Worm (Caenorhabditis elegans) whole organism, L2 larva: ENCODE measurements around the gene gln-5.

Experiments used
- C34F6.9 ChIP-seq: fragments of 150-350 bp; optimal IDR thresholded peaks from 2 replicates; lab custom pipeline; 2014; ENCODE audit warnings: missing biosample characterization, missing genetic modification characterization
- F13H6.1 ChIP-seq: sonication (generic microtip); optimal IDR thresholded peaks from 2 replicates; lab custom pipeline; 2016; ENCODE audit warnings: missing genetic modification characterization, missing compliant biosample characterization
- ZK546.5 ChIP-seq: sonication (generic microtip); optimal IDR thresholded peaks from 2 replicates; lab custom pipeline; 2017; ENCODE audit warnings: missing biosample characterization, missing genetic modification characterization
- alr-1 ChIP-seq: fragments of 150-350 bp; optimal IDR thresholded peaks from 2 replicates; lab custom pipeline; 2014; ENCODE audit warnings: missing biosample characterization, missing genetic modification characterization
- aly-2 ChIP-seq: fragments of 150-350 bp; optimal IDR thresholded peaks from 2 replicates; lab custom pipeline; 2014; ENCODE audit warnings: missing biosample characterization, missing genetic modification characterization
- blmp-1 ChIP-seq: sonication (generic microtip); optimal IDR thresholded peaks from 2 replicates; lab custom pipeline; 2017; ENCODE audit warnings: missing genetic modification characterization, mild to moderate bottlenecking, missing compliant biosample characterization, antibody characterized with exemption, moderate library complexity; ENCODE audit not compliant: insufficient read depth
- ceh-16 ChIP-seq: fragments of 150-350 bp; optimal IDR thresholded peaks from 2 replicates; lab custom pipeline; 2014; ENCODE audit warnings: missing biosample characterization, missing genetic modification characterization
- ceh-82 ChIP-seq: fragments of 150-350 bp; optimal IDR thresholded peaks from 2 replicates; lab custom pipeline; 2014; ENCODE audit warnings: missing biosample characterization, missing genetic modification characterization
- crh-2 ChIP-seq: sonication (generic microtip); optimal IDR thresholded peaks from 2 replicates; lab custom pipeline; 2017; ENCODE audit warnings: missing biosample characterization, missing genetic modification characterization
- dmd-4 ChIP-seq: sonication (generic microtip); optimal IDR thresholded peaks from 2 replicates; lab custom pipeline; 2017; ENCODE audit warnings: missing biosample characterization, missing genetic modification characterization
- egl-27 ChIP-seq: sonication (generic microtip); optimal IDR thresholded peaks from 3 replicates; lab custom pipeline; 2017; ENCODE audit warnings: missing biosample characterization, missing genetic modification reagents, missing genetic modification characterization
- elt-1 ChIP-seq: fragments of 150-350 bp; optimal IDR thresholded peaks from 2 replicates; lab custom pipeline; 2014; ENCODE audit warnings: missing biosample characterization, missing genetic modification characterization
- elt-3 ChIP-seq: sonication (generic microtip); optimal IDR thresholded peaks from 2 replicates; lab custom pipeline; 2017; ENCODE audit warnings: missing biosample characterization, missing genetic modification characterization
- fos-1 ChIP-seq: fragments of 150-350 bp; optimal IDR thresholded peaks from 2 replicates; lab custom pipeline; 2014; ENCODE audit warnings: missing biosample characterization, missing genetic modification characterization
- gmeb-1 ChIP-seq: fragments of 150-350 bp; optimal IDR thresholded peaks from 2 replicates; lab custom pipeline; 2014; ENCODE audit warnings: missing biosample characterization, missing genetic modification characterization
- lin-11 ChIP-seq: fragments of 150-350 bp; sonication (generic microtip); optimal IDR thresholded peaks from 2 replicates; lab custom pipeline; 2014; ENCODE audit warnings: missing biosample characterization, missing genetic modification characterization, inconsistent platforms, mixed read lengths
- lin-13 ChIP-seq: fragments of 150-350 bp; optimal IDR thresholded peaks from 2 replicates; lab custom pipeline; 2014; ENCODE audit warnings: missing biosample characterization, missing genetic modification reagents, missing genetic modification characterization
- lin-39 ChIP-seq: fragments of 150-350 bp; optimal IDR thresholded peaks from 2 replicates; lab custom pipeline; 2014; ENCODE audit warnings: missing biosample characterization, missing genetic modification reagents, missing genetic modification characterization
- lsy-2 ChIP-seq, 2 experiments: fragments of 150-350 bp in 1 of 2; sonication (generic microtip) in 1 of 2; optimal IDR thresholded peaks; 2 replicates each; lab custom pipeline; 2014 to 2017; ENCODE audit warnings: missing biosample characterization in 2 of 2, missing genetic modification characterization in 2 of 2
- mab-5 ChIP-seq: fragments of 150-350 bp; optimal IDR thresholded peaks from 2 replicates; lab custom pipeline; 2014; ENCODE audit warnings: missing biosample characterization, missing genetic modification characterization
- mbf-1 ChIP-seq: sonication (generic microtip); optimal IDR thresholded peaks from 2 replicates; lab custom pipeline; 2017; ENCODE audit warnings: missing biosample characterization, missing genetic modification characterization
- mdl-1 ChIP-seq, 2 experiments: fragments of 150-350 bp in 1 of 2; sonication (generic microtip) in 1 of 2; optimal IDR thresholded peaks; 2 replicates each; lab custom pipeline; 2017; ENCODE audit warnings: missing biosample characterization in 2 of 2, missing genetic modification characterization in 2 of 2
- nhr-10 ChIP-seq: sonication (generic microtip); optimal IDR thresholded peaks from 2 replicates; lab custom pipeline; 2017; ENCODE audit warnings: missing biosample characterization, missing genetic modification characterization
- nhr-12 ChIP-seq: fragments of 150-350 bp; optimal IDR thresholded peaks from 2 replicates; lab custom pipeline; 2014; ENCODE audit warnings: missing biosample characterization, missing genetic modification characterization
- nhr-129 ChIP-seq: fragments of 150-350 bp; optimal IDR thresholded peaks from 2 replicates; lab custom pipeline; 2014; ENCODE audit warnings: missing biosample characterization, missing genetic modification characterization
- nhr-21 ChIP-seq: fragments of 150-350 bp; optimal IDR thresholded peaks from 2 replicates; lab custom pipeline; 2014; ENCODE audit warnings: missing biosample characterization, missing genetic modification characterization
- nhr-237 ChIP-seq: fragments of 150-350 bp; optimal IDR thresholded peaks from 2 replicates; lab custom pipeline; 2014; ENCODE audit warnings: missing biosample characterization, missing genetic modification characterization
- nhr-25 ChIP-seq: fragments of 150-350 bp; sonication (generic microtip); optimal IDR thresholded peaks from 3 replicates; lab custom pipeline; 2014; ENCODE audit warnings: missing biosample characterization, missing genetic modification characterization
- nhr-77 ChIP-seq: fragments of 150-350 bp; optimal IDR thresholded peaks from 2 replicates; lab custom pipeline; 2014; ENCODE audit warnings: missing biosample characterization, missing genetic modification characterization
- peb-1 ChIP-seq: fragments of 150-350 bp; optimal IDR thresholded peaks from 2 replicates; lab custom pipeline; 2014; ENCODE audit warnings: missing biosample characterization, missing genetic modification characterization
- sem-4 ChIP-seq: fragments of 150-350 bp; optimal IDR thresholded peaks from 2 replicates; lab custom pipeline; 2014; ENCODE audit warnings: missing biosample characterization, missing genetic modification reagents, missing genetic modification characterization
- skn-1 ChIP-seq: sonication (generic microtip); optimal IDR thresholded peaks from 2 replicates; lab custom pipeline; 2017; ENCODE audit warnings: missing biosample characterization, missing genetic modification characterization
- sma-3 ChIP-seq: sonication (generic microtip); optimal IDR thresholded peaks from 2 replicates; lab custom pipeline; 2016; ENCODE audit warnings: missing genetic modification reagents, missing genetic modification characterization, missing compliant biosample characterization
- sma-9 ChIP-seq, 2 experiments: fragments of 150-350 bp in 1 of 2; sonication (generic microtip) in 1 of 2; optimal IDR thresholded peaks; 2 replicates each; lab custom pipeline; 2014 to 2016; ENCODE audit warnings: missing genetic modification characterization in 2 of 2, mild to moderate bottlenecking in 1 of 2, missing biosample characterization in 1 of 2, missing compliant biosample characterization in 1 of 2, missing genetic modification reagents in 1 of 2, moderate library complexity in 1 of 2
- snpc-4 ChIP-seq: fragments of 150-350 bp; optimal IDR thresholded peaks from 2 replicates; lab custom pipeline; 2014; ENCODE audit warnings: missing biosample characterization, missing genetic modification characterization
- unc-39 ChIP-seq: fragments of 150-350 bp; optimal IDR thresholded peaks from 2 replicates; lab custom pipeline; 2014; ENCODE audit warnings: missing biosample characterization, missing genetic modification characterization
- unc-55 ChIP-seq: fragments of 150-350 bp; sonication (generic microtip); optimal IDR thresholded peaks from 3 replicates; lab custom pipeline; 2014; ENCODE audit warnings: missing biosample characterization, missing genetic modification reagents, missing genetic modification characterization
- unc-62 ChIP-seq: fragments of 150-350 bp; optimal IDR thresholded peaks from 2 replicates; lab custom pipeline; 2014; ENCODE audit warnings: missing biosample characterization, missing genetic modification reagents, missing genetic modification characterization
- ztf-1 ChIP-seq: fragments of 200-800 bp; sonication (Bioruptor generic); conservative IDR thresholded peaks from 2 replicates; pipeline ENCODE4 v1.3.6; 2022; ENCODE audit warnings: missing genetic modification characterization, missing compliant biosample characterization
- ztf-11 ChIP-seq: sonication (generic microtip); optimal IDR thresholded peaks from 2 replicates; lab custom pipeline; 2017; ENCODE audit warnings: missing biosample characterization, missing genetic modification characterization

Gene gln-5

DNA sequence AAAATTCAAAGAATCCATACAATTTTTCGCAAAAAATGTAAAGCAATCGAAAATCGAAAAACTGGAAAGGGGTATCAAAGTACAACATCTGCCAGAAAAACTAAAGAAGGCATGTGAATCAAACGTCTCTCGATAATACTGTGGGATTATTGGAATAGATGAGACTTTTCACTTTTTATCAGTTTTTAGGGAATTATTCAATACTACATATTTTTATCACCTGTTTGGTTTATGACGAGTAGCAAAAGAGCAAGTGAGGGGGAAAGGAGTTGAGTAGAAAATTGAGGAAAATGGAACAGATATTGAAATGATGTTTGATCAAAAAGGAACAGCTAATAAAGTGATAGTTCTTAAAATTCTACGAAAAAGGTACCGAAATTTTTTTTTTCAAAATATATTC, 19.6 kb upstream of the gln-5 start:
- TF ChIP-seq lin-13 (GFP tag; lab: Kevin White, UChicago) (no peak), unc-55 (GFP tag; lab: Kevin White, UChicago) (peak; percentile 11)

ce11 chrIV:17292350-17292749, 18.9 kb upstream of the gln-5 start:
- TF ChIP-seq nhr-21 (tag; lab: Kevin White, UChicago) (no peak), unc-62 (GFP tag; lab: Kevin White, UChicago) (no peak), snpc-4 (tag; lab: Kevin White, UChicago) (no peak), dmd-4 (tag; lab: Kevin White, UChicago) (no peak), ztf-11 (tag; lab: Kevin White, UChicago) (no peak), crh-2 (tag; lab: Kevin White, UChicago) (no peak), skn-1 (no peak), nhr-129 (tag; lab: Kevin White, UChicago) (peak; percentile 43), F13H6.1 (tag; lab: Kevin White, UChicago) (no peak), sma-9 (GFP tag; optimal IDR thresholded peaks at IDR 0.05; lab: Kevin White, UChicago) (no peak), sma-9 (tag; optimal IDR thresholded peaks at IDR 0.05; lab: Kevin White, UChicago) (no peak), blmp-1 (tag; lab: Kevin White, UChicago) (no peak), sma-3 (GFP tag; lab: Kevin White, UChicago) (no peak), fos-1 (peak; percentile 23), lsy-2 (tag; optimal IDR thresholded peaks at IDR 0.05; lab: Kevin White, UChicago) (no peak)

DNA sequence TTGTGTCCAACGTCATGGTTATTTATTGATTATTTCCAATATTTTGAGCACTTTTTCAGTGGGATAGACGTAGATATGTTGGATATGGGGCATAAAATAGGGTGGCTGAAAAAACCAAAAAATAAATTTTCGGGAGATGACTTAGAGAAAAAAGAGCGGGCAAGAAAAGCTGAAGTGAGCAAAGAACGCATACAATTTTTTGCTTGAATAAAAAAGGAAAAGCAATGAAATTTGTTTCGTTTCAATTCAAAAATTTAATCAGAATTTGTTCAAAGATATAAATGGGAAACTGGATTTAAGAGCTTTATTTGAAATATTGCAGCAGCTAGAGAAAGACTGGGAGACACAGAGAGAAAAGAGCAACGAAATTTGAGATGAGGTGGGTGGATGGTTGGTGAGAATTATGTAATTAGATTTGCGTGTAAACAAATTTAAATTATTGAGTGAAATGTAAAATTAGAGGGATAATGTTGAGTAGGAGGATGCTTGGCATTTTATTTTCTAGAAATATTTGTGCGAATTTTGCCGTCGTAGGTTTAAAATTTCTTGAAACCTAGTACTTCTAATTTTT, 18.3 kb upstream of the gln-5 start, which contains the start of the genes T28F3.11 and slc-17.4:
Gene T28F3.11 (minus strand): TSS at position 51 of the 571 bp plus-strand sequence.
Gene slc-17.4 (minus strand): TSS at position 105 of the 571 bp plus-strand sequence.
- TF ChIP-seq unc-55 (GFP tag; lab: Kevin White, UChicago), result peak; percentile 4
- TF ChIP-seq snpc-4 (tag; lab: Kevin White, UChicago), result no peak
- TF ChIP-seq, all 48 proteins: peak for 1

ce11 chrIV:17287908-17288675, 14.6 kb upstream of the gln-5 start, which contains the start of gene zipt-7.1:
Gene zipt-7.1 (minus strand): TSS chrIV:17288139.
- no peak for TF ChIP-seq mab-5 (tag; lab: Kevin White, UChicago)
- TF ChIP-seq nhr-129 (tag; lab: Kevin White, UChicago), result peak; percentile 55
- TF ChIP-seq, all 48 proteins: peak for 1

ce11 chrIV:17285263-17285662, 11.8 kb upstream of the gln-5 start:
- TF ChIP-seq ZK546.5 (tag; lab: Kevin White, UChicago) (no peak), dmd-4 (tag; lab: Kevin White, UChicago) (no peak), snpc-4 (tag; lab: Kevin White, UChicago) (no peak), nhr-12 (tag; lab: Kevin White, UChicago) (no peak), fos-1 (no peak), lsy-2 (tag; optimal IDR thresholded peaks at IDR 0.05; lab: Kevin White, UChicago) (peak in 1 of 2 experiments; percentile 56), unc-39 (tag; lab: Kevin White, UChicago) (no peak), nhr-129 (tag; lab: Kevin White, UChicago) (peak; percentile 50), sma-9 (GFP tag; optimal IDR thresholded peaks at IDR 0.05; lab: Kevin White, UChicago) (peak; percentile 66), sma-9 (tag; optimal IDR thresholded peaks at IDR 0.05; lab: Kevin White, UChicago) (no peak), C34F6.9 (tag; lab: Kevin White, UChicago) (peak; percentile 52), unc-55 (GFP tag; lab: Kevin White, UChicago) (peak; percentile 91), crh-2 (tag; lab: Kevin White, UChicago) (peak; percentile 69), sma-3 (GFP tag; lab: Kevin White, UChicago) (no peak), lin-13 (GFP tag; lab: Kevin White, UChicago) (peak; percentile 7), ceh-82 (tag; lab: Kevin White, UChicago) (no peak), egl-27 (tag; lab: Kevin White, UChicago) (no peak), F13H6.1 (tag; lab: Kevin White, UChicago) (no peak), mab-5 (tag; lab: Kevin White, UChicago) (no peak), nhr-10 (tag; lab: Kevin White, UChicago) (no peak), mbf-1 (tag; lab: Kevin White, UChicago) (no peak), peb-1 (tag; lab: Kevin White, UChicago) (no peak), elt-1 (tag; lab: Kevin White, UChicago) (no peak), aly-2 (no peak), mdl-1 (tag; optimal IDR thresholded peaks at IDR 0.05; lab: Kevin White, UChicago) (no peak), nhr-77 (tag; lab: Kevin White, UChicago) (no peak), ztf-11 (tag; lab: Kevin White, UChicago) (no peak), alr-1 (no peak), ceh-16 (tag; lab: Kevin White, UChicago) (no peak), nhr-237 (no peak), lin-11 (tag; lab: Kevin White, UChicago) (no peak), sem-4 (tag; lab: Kevin White, UChicago) (no peak), nhr-25 (tag; lab: Kevin White, UChicago) (no peak), ztf-1 (no peak), lin-39 (tag; lab: Kevin White, UChicago) (no peak), elt-3 (tag; lab: Kevin White, UChicago) (no peak), gmeb-1 (no peak)
